Worm (Caenorhabditis elegans): ENCODE results near the gene F55G7.1.

The F55G7.1 gene

DNA sequence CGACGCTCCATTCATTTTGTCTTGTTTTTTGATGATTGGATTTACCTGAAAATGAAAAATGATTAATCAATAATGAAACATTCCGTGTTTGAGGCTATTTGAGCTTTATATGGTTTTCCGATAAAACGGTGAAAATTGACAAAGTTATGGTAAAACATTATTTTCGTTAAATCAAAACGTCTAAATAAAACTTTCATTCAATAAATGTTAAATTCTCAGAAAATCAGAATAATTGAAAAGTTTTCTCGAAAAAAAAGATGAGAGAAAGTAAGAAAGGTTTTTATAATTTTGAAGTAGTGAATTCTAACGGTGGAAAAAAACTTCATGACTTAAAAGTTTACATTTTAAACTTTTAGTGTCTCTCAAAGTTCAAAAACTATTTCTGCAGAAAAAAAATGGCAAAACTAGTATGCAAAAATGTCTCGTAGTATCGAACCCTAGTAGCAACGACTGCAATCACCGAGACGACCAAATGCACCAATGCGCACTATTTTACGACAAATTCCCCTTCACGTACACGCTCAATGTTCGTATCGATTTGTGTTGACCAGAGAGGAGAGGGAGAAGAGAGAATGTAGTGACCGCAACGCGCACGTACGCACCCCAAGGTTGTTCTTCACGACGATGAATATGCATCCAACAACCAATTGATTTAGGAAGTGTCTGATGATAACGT, 22.7 kb downstream of the F55G7.1 start, which contains the start of gene nfya-1 (continued):
- no peak for TF ChIP-seq nhr-42 (GFP tag; IDR thresholded peaks at IDR 0.05)
- TF ChIP-seq nhr-41 (GFP tag; IDR thresholded peaks at IDR 0.05), result no peak
- TF ChIP-seq mes-2 (tag; optimal IDR thresholded peaks at IDR 0.05; ENCODE audit: poor library complexity, severe bottlenecking), result peak; percentile 75
- TF ChIP-seq mdt-29 (GFP tag; IDR thresholded peaks at IDR 0.05), result no peak
- peak; percentile 11 for TF ChIP-seq duxl-1 (tag; optimal IDR thresholded peaks at IDR 0.05; ENCODE audit: poor library complexity)
- TF ChIP-seq dve-1 (tag; optimal IDR thresholded peaks at IDR 0.05; ENCODE audit: insufficient read depth), result peak; percentile 33
- peak; percentile 36 for TF ChIP-seq nhr-6 (tag; optimal IDR thresholded peaks at IDR 0.05)
- no peak for TF ChIP-seq ZK337.2 (GFP tag; IDR thresholded peaks at IDR 0.05)
- TF ChIP-seq gei-8 (GFP tag; optimal IDR thresholded peaks at IDR 0.05), result no peak
- TF ChIP-seq Y75B8A.6 (GFP tag; IDR thresholded peaks at IDR 0.05), result no peak
- TF ChIP-seq tra-1 (GFP tag; IDR thresholded peaks at IDR 0.05), result no peak
- peak; percentile 67 for TF ChIP-seq hlh-30 (tag; optimal IDR thresholded peaks at IDR 0.05; ENCODE audit: insufficient read depth)
- TF ChIP-seq ceh-62 (tag; optimal IDR thresholded peaks at IDR 0.05), result no peak
- TF ChIP-seq php-3 (GFP tag; IDR thresholded peaks at IDR 0.05), result no peak
- TF ChIP-seq dmd-9 (GFP tag; IDR thresholded peaks at IDR 0.05), result no peak
- no peak for TF ChIP-seq Y105C5A.15 (GFP tag; IDR thresholded peaks at IDR 0.05)
- TF ChIP-seq lin-13 (GFP tag; optimal IDR thresholded peaks at IDR 0.05), result no peak
- TF ChIP-seq attf-4 (tag; optimal IDR thresholded peaks at IDR 0.05), result no peak
- no peak for TF ChIP-seq ceh-44 (GFP tag; IDR thresholded peaks at IDR 0.05)
- no peak for TF ChIP-seq vab-7 (GFP tag; IDR thresholded peaks at IDR 0.05)
- TF ChIP-seq daf-8 (GFP tag; IDR thresholded peaks at IDR 0.05), result no peak
- no peak for TF ChIP-seq F37D6.2 (tag; optimal IDR thresholded peaks at IDR 0.05)
- TF ChIP-seq mxl-3 (GFP tag; optimal IDR thresholded peaks at IDR 0.05), result peak; percentile 35
- no peak for TF ChIP-seq jun-1 (tag; optimal IDR thresholded peaks at IDR 0.05)
- TF ChIP-seq ztf-7 (tag; optimal IDR thresholded peaks at IDR 0.05), result no peak
- peak; percentile 99 for TF ChIP-seq aha-1 (tag)
- TF ChIP-seq lin-39 (tag; optimal IDR thresholded peaks at IDR 0.05), result no peak
- TF ChIP-seq mdl-1 (tag; optimal IDR thresholded peaks at IDR 0.05), result peak in 1 of 2 experiments; percentile 70
- TF ChIP-seq spr-1 (tag; optimal IDR thresholded peaks at IDR 0.05), result no peak
- TF ChIP-seq spr-3 (GFP tag; optimal IDR thresholded peaks at IDR 0.05), result no peak
- TF ChIP-seq zfp-3 (GFP tag; conservative IDR thresholded peaks at IDR 0.05), result no peak
- TF ChIP-seq ctbp-1 (GFP tag; IDR thresholded peaks at IDR 0.05), result no peak
- TF ChIP-seq pqm-1 (tag; optimal IDR thresholded peaks at IDR 0.05), result no peak
- TF ChIP-seq snpc-1.2 (GFP tag; IDR thresholded peaks at IDR 0.05), result no peak
- TF ChIP-seq nhr-11 (tag; optimal IDR thresholded peaks at IDR 0.05), result peak; percentile 13
- TF ChIP-seq lsy-2 (tag; optimal IDR thresholded peaks at IDR 0.05), result no peak
- no peak for TF ChIP-seq nhr-10 (tag; optimal IDR thresholded peaks at IDR 0.05)
- TF ChIP-seq ZK546.5 (tag; optimal IDR thresholded peaks at IDR 0.05), result no peak
- no peak for TF ChIP-seq zip-11 (GFP tag; IDR thresholded peaks at IDR 0.05)
- TF ChIP-seq dmd-8 (GFP tag; IDR thresholded peaks at IDR 0.05), result no peak
- TF ChIP-seq ceh-82 (tag; optimal IDR thresholded peaks at IDR 0.05), result no peak
- no peak for TF ChIP-seq nhr-102 (tag; optimal IDR thresholded peaks at IDR 0.05)
- TF ChIP-seq sdz-12 (GFP tag; optimal IDR thresholded peaks at IDR 0.05), result no peak
- peak in 1 of 2 experiments; percentile 85 for TF ChIP-seq unc-62 (GFP tag; optimal IDR thresholded peaks at IDR 0.05 in 1 of 2)
- no peak for TF ChIP-seq unc-62 (tag; optimal IDR thresholded peaks at IDR 0.05)
- peak; percentile 28 for TF ChIP-seq dpl-1 (GFP tag; optimal IDR thresholded peaks at IDR 0.05)
- TF ChIP-seq hmg-1.1 (GFP tag; IDR thresholded peaks at IDR 0.05), result peak; percentile 76
- TF ChIP-seq nhr-77 (tag; optimal IDR thresholded peaks at IDR 0.05), result no peak
- no peak for TF ChIP-seq lim-7 (GFP tag; IDR thresholded peaks at IDR 0.05)
- no peak for TF ChIP-seq tag-97 (GFP tag; IDR thresholded peaks at IDR 0.05)
